Worm (Caenorhabditis elegans) whole organism, L1 larva: ENCODE data around the gene sysm-1.

ENCODE experiments used
- C16A3.4 ChIP-seq: fragments of 150-350 bp; optimal IDR thresholded peaks from 2 replicates; lab custom pipeline; 2014; ENCODE audit warnings: missing biosample characterization, missing genetic modification characterization
- F16B12.6 ChIP-seq: fragments of 150-350 bp; optimal IDR thresholded peaks from 2 replicates; lab custom pipeline; 2014; ENCODE audit warnings: missing biosample characterization, missing genetic modification characterization
- Y116A8C.19 ChIP-seq: sonication (generic microtip); optimal IDR thresholded peaks from 2 replicates; lab custom pipeline; 2016; ENCODE audit warnings: missing compliant biosample characterization, missing genetic modification characterization, borderline replicate concordance
- alr-1 ChIP-seq: fragments of 200-800 bp; sonication (Bioruptor generic); optimal IDR thresholded peaks from 2 replicates; lab custom pipeline; 2018; ENCODE audit warnings: borderline replicate concordance, mild to moderate bottlenecking, missing genetic modification characterization, missing compliant biosample characterization
- aly-2 ChIP-seq: fragments of 150-350 bp; optimal IDR thresholded peaks from 2 replicates; lab custom pipeline; 2014; ENCODE audit warnings: missing biosample characterization, missing genetic modification characterization
- blmp-1 ChIP-seq: fragments of 150-350 bp; optimal IDR thresholded peaks from 2 replicates; lab custom pipeline; 2014; ENCODE audit warnings: missing biosample characterization, missing genetic modification characterization
- ceh-90 ChIP-seq: sonication (generic microtip); optimal IDR thresholded peaks from 2 replicates; lab custom pipeline; 2016; ENCODE audit warnings: missing genetic modification characterization, missing compliant biosample characterization
- dpl-1 ChIP-seq, 3 experiments: fragments of 150-350 bp in 2 of 3; sonication (generic microtip) in 1 of 3; optimal IDR thresholded peaks; 2 replicates each; lab custom pipeline; 2014 to 2017; ENCODE audit warnings: missing biosample characterization in 3 of 3, missing genetic modification characterization in 3 of 3, missing genetic modification reagents in 3 of 3
- dsc-1 ChIP-seq: sonication (generic microtip); optimal IDR thresholded peaks from 2 replicates; lab custom pipeline; 2016; ENCODE audit warnings: mild to moderate bottlenecking, missing genetic modification characterization, missing compliant biosample characterization
- efl-1 ChIP-seq, 4 experiments: fragments of 150-350 bp; optimal IDR thresholded peaks in 3 of 4; peaks in 1 of 4; 1 replicate in 1 of 4; 2 replicates in 3 of 4; lab custom pipeline; 2014; ENCODE audit warnings: missing biosample characterization in 2 of 4, missing genetic modification characterization in 2 of 4, missing genetic modification reagents in 2 of 4
- egl-13 ChIP-seq: sonication (generic microtip); optimal IDR thresholded peaks from 2 replicates; lab custom pipeline; 2016; ENCODE audit warnings: missing genotype, missing genetic modification reagents, missing genetic modification characterization, missing compliant biosample characterization
- ets-5 ChIP-seq: fragments of 200-800 bp; sonication (Bioruptor generic); IDR thresholded peaks from 2 replicates; pipeline ENCODE4 v1.3.6; 2022; ENCODE audit warnings: missing genetic modification characterization, missing compliant biosample characterization
- fkh-10 ChIP-seq: sonication (generic microtip); optimal IDR thresholded peaks from 2 replicates; lab custom pipeline; 2017; ENCODE audit warnings: missing biosample characterization, missing genetic modification reagents, missing genetic modification characterization
- fkh-4 ChIP-seq: sonication (generic microtip); optimal IDR thresholded peaks from 2 replicates; lab custom pipeline; 2016; ENCODE audit warnings: missing compliant biosample characterization, missing genetic modification characterization, borderline replicate concordance
- fkh-8 ChIP-seq: sonication (generic microtip); optimal IDR thresholded peaks from 2 replicates; lab custom pipeline; 2016; ENCODE audit warnings: mild to moderate bottlenecking, missing genetic modification characterization, missing compliant biosample characterization
- hlh-4 ChIP-seq: sonication (generic microtip); optimal IDR thresholded peaks from 2 replicates; lab custom pipeline; 2016; ENCODE audit warnings: mild to moderate bottlenecking, missing genetic modification characterization, missing compliant biosample characterization
- hpl-2 ChIP-seq: fragments of 150-350 bp; optimal IDR thresholded peaks from 2 replicates; lab custom pipeline; 2014; ENCODE audit warnings: missing biosample characterization, missing genetic modification reagents, missing genetic modification characterization
- irx-1 ChIP-seq: sonication (generic microtip); optimal IDR thresholded peaks from 2 replicates; lab custom pipeline; 2016; ENCODE audit warnings: missing genetic modification characterization, missing compliant biosample characterization
- lin-14 ChIP-seq: fragments of 200-800 bp; sonication (Bioruptor generic); optimal IDR thresholded peaks from 2 replicates; lab custom pipeline; 2018; ENCODE audit warnings: mild to moderate bottlenecking, missing genetic modification characterization, moderate library complexity, missing compliant biosample characterization
- lin-15B ChIP-seq: fragments of 150-350 bp; sonication (generic microtip); optimal IDR thresholded peaks from 3 replicates; lab custom pipeline; 2014; ENCODE audit warnings: missing biosample characterization, missing genetic modification characterization
- lin-35 ChIP-seq, 2 experiments: fragments of 150-350 bp; optimal IDR thresholded peaks; 2 replicates each; lab custom pipeline; 2014; ENCODE audit warnings: missing biosample characterization in 2 of 2, missing genetic modification characterization in 2 of 2, missing genetic modification reagents in 2 of 2
- mab-9 ChIP-seq: fragments of 200-800 bp; sonication (Bioruptor generic); IDR thresholded peaks from 2 replicates; pipeline ENCODE4 v1.3.6; 2022; ENCODE audit warnings: missing genetic modification reagents, missing genetic modification characterization, missing compliant biosample characterization
- mef-2 ChIP-seq: fragments of 150-350 bp; optimal IDR thresholded peaks from 2 replicates; lab custom pipeline; 2014; ENCODE audit warnings: missing biosample characterization, missing genetic modification characterization
- mep-1 ChIP-seq: fragments of 150-350 bp; optimal IDR thresholded peaks from 2 replicates; lab custom pipeline; 2014; ENCODE audit warnings: missing biosample characterization, missing genetic modification characterization
- nhr-19 ChIP-seq: fragments of 200-800 bp; sonication (Bioruptor generic); conservative IDR thresholded peaks from 2 replicates; pipeline ENCODE4 v1.3.6; 2022; ENCODE audit warnings: missing genetic modification characterization, missing compliant biosample characterization
- nhr-20 ChIP-seq: sonication (generic microtip); optimal IDR thresholded peaks from 2 replicates; lab custom pipeline; 2016; ENCODE audit warnings: mild to moderate bottlenecking, missing genetic modification characterization, missing compliant biosample characterization
- nhr-237 ChIP-seq: fragments of 150-350 bp; optimal IDR thresholded peaks from 2 replicates; lab custom pipeline; 2014; ENCODE audit warnings: missing biosample characterization, missing genetic modification characterization
- nhr-47 ChIP-seq: sonication (generic microtip); optimal IDR thresholded peaks from 2 replicates; lab custom pipeline; 2016; ENCODE audit warnings: mild to moderate bottlenecking, missing genetic modification characterization, moderate library complexity, missing compliant biosample characterization
- nhr-76 ChIP-seq: sonication (generic microtip); optimal IDR thresholded peaks from 2 replicates; lab custom pipeline; 2017; ENCODE audit warnings: missing biosample characterization, missing genetic modification characterization
- nhr-77 ChIP-seq: fragments of 150-350 bp; optimal IDR thresholded peaks from 2 replicates; lab custom pipeline; 2014; ENCODE audit warnings: missing biosample characterization, missing genetic modification characterization
- nhr-85 ChIP-seq: sonication (generic microtip); peaks from one replicate; lab custom pipeline; 2016; ENCODE audit warnings: missing genetic modification characterization, inconsistent platforms, missing compliant biosample characterization
- nhr-90 ChIP-seq: sonication (generic microtip); optimal IDR thresholded peaks from 2 replicates; lab custom pipeline; 2016; ENCODE audit warnings: mild to moderate bottlenecking, missing genetic modification characterization, missing compliant biosample characterization; ENCODE audit not compliant: poor library complexity
- pag-3 ChIP-seq: sonication (generic microtip); optimal IDR thresholded peaks from 2 replicates; lab custom pipeline; 2017; ENCODE audit warnings: missing genetic modification characterization, mild to moderate bottlenecking, missing compliant biosample characterization, antibody characterized with exemption, borderline replicate concordance; ENCODE audit not compliant: insufficient read depth
- pax-3 ChIP-seq: fragments of 200-800 bp; sonication (Bioruptor generic); optimal IDR thresholded peaks from 2 replicates; lab custom pipeline; 2018; ENCODE audit warnings: mild to moderate bottlenecking, missing genetic modification characterization, moderate library complexity, missing compliant biosample characterization
- rnt-1 ChIP-seq: sonication (generic microtip); optimal IDR thresholded peaks from 2 replicates; lab custom pipeline; 2016; ENCODE audit warnings: mild to moderate bottlenecking, missing genetic modification characterization, moderate library complexity, missing compliant biosample characterization
- snpc-4 ChIP-seq: fragments of 150-350 bp; optimal IDR thresholded peaks from 2 replicates; lab custom pipeline; 2014; ENCODE audit warnings: missing biosample characterization, missing genetic modification characterization
- sox-4 ChIP-seq: sonication (generic microtip); optimal IDR thresholded peaks from 2 replicates; lab custom pipeline; 2016; ENCODE audit warnings: missing genetic modification characterization, missing compliant biosample characterization
- sptf-1 ChIP-seq: fragments of 150-350 bp; optimal IDR thresholded peaks from 2 replicates; lab custom pipeline; 2014; ENCODE audit warnings: missing biosample characterization, missing genetic modification characterization
- swsn-7 ChIP-seq: sonication (generic microtip); optimal IDR thresholded peaks from 2 replicates; lab custom pipeline; 2016; ENCODE audit warnings: missing genetic modification characterization, missing compliant biosample characterization
- unc-130 ChIP-seq: fragments of 150-350 bp; optimal IDR thresholded peaks from 2 replicates; lab custom pipeline; 2017; ENCODE audit warnings: missing biosample characterization, missing genetic modification characterization, inconsistent platforms
- unc-30 ChIP-seq: sonication (generic microtip); optimal IDR thresholded peaks from 2 replicates; lab custom pipeline; 2017; ENCODE audit warnings: missing biosample characterization, missing genetic modification characterization
- unc-98 ChIP-seq: fragments of 200-800 bp; sonication (Bioruptor generic); IDR thresholded peaks from 2 replicates; pipeline ENCODE4 v1.3.6; 2022; ENCODE audit warnings: missing genetic modification characterization, missing compliant biosample characterization
- xbp-1 ChIP-seq: sonication (generic microtip); optimal IDR thresholded peaks from 2 replicates; lab custom pipeline; 2016; ENCODE audit warnings: missing genetic modification characterization, missing compliant biosample characterization
- zag-1 ChIP-seq: fragments of 150-350 bp; optimal IDR thresholded peaks from 2 replicates; lab custom pipeline; 2014; ENCODE audit warnings: missing biosample characterization, missing genetic modification characterization
- zip-4 ChIP-seq: fragments of 200-800 bp; sonication (Bioruptor generic); optimal IDR thresholded peaks from 2 replicates; lab custom pipeline; 2018; ENCODE audit warnings: mild to moderate bottlenecking, missing genetic modification characterization, moderate library complexity, missing compliant biosample characterization

sysm-1 gene

DNA sequence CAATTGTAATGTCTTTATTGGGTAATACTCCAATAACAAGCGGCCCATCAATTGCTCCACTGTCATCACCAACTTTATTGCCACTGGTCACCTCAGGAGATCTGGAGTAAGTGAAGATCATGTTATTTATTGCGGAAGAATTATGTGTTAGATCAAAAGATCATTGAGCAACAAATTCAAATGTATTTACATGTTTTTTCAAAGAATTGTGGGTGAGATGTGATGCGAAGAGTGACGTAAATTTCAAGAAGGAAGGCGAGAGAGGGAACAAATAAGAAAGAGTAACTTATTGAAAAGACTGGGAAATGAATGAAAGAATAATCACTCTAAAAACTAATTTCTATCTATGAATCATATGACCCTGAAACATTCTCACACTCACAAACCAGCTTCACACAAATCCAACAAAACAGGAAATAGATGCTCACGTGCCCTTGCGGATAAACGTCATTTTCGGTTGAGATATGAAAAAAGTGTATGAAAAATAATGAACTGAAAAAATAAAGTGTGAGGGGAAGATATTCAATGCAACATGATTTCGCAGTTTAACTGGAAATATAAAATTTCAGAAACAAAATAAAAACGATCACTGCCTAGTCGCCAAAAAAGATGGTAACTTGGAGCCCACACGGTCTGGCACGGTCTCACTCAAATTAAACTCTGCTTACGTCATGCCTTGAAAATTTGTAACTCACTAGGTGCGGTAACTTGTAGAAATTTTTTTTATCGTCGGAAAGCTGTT, 38.0 kb upstream of the sysm-1 start (continued):
- TF ChIP-seq nhr-20 (tag; lab: Kevin White, UChicago) = no peak
- no peak for TF ChIP-seq hlh-4 (tag; lab: Kevin White, UChicago)
- peak; percentile 53 for TF ChIP-seq nhr-47 (tag; lab: Kevin White, UChicago)
- peak; percentile 42 for TF ChIP-seq dsc-1 (tag; lab: Kevin White, UChicago)

DNA sequence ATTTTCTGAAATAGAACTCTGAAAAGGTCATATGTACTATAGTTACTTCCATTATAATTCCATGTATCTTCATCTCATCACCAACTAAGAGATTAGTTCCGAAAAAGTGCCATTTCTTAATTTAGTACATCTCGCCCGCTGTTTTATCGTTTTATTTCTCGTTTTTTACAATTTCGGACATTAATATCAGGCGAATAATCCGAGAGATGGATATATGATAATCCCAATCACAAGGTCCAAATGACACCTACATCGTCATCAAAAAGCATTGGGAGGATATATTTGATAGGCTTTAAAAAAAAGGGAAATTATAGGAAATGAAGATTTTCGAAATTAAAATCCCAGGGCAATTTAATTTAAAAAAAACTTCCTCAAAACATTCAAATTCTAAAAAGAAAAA, 37.3 kb upstream of the sysm-1 start:
- TF ChIP-seq swsn-7 (tag; lab: Kevin White, UChicago) = no peak
- TF ChIP-seq alr-1 (tag; lab: Kevin White, UChicago) = no peak
- TF ChIP-seq efl-1 (optimal IDR thresholded peaks at IDR 0.05; lab: Kevin White, UChicago) = no peak
- peak in 1 of 2 experiments; percentile 51 for TF ChIP-seq efl-1 (GFP tag; optimal IDR thresholded peaks at IDR 0.05 in 1 of 2; lab: Kevin White, UChicago)
- TF ChIP-seq ets-5 = no peak
- TF ChIP-seq dsc-1 (tag; lab: Kevin White, UChicago) = peak; percentile 93
- peak; percentile 5 for TF ChIP-seq egl-13 (tag; lab: Kevin White, UChicago)
- peak; percentile 8 for TF ChIP-seq nhr-47 (tag; lab: Kevin White, UChicago)
- TF ChIP-seq fkh-8 (tag; lab: Kevin White, UChicago) = peak; percentile 56
- TF ChIP-seq fkh-10 (GFP tag; lab: Kevin White, UChicago) = no peak
- TF ChIP-seq blmp-1 (tag; lab: Kevin White, UChicago) = no peak
- peak; percentile 28 for TF ChIP-seq sox-4 (tag; lab: Kevin White, UChicago)
- TF ChIP-seq pax-3 (tag; lab: Kevin White, UChicago) = peak; percentile 40
- TF ChIP-seq lin-14 (GFP tag; lab: Kevin White, UChicago) = no peak
- TF ChIP-seq C16A3.4 (tag; lab: Kevin White, UChicago) = no peak
- TF ChIP-seq, all 84 proteins: peak for 7

DNA sequence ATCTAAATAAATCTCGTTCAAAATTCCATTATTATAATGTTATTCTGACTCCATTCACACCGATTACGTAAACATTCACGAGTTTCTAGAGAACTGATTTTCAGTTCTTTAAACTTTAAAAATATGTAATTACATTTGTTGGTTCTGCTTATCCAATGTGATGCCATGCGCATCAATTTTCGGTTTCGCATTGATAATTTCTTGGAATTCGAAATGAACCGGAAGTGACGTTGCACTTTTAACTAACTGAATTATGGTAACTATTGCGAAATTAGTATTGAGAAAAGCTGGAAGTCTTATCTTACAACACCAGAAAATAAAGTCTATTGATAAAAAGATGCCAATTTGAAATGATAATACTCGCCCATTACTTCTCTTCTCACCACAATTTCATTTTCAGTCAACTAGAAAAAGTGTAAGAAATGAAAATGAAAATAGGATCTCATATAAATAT, 34.8 kb upstream of the sysm-1 start:
- TF ChIP-seq unc-130 (tag; lab: Kevin White, UChicago) (no peak), lin-35 (GFP tag; optimal IDR thresholded peaks at IDR 0.05; lab: Kevin White, UChicago) (peak in 1 of 2 experiments; percentile 32), rnt-1 (tag; lab: Kevin White, UChicago) (no peak), sptf-1 (tag; lab: Kevin White, UChicago) (no peak), Y116A8C.19 (tag; lab: Kevin White, UChicago) (no peak), zip-4 (GFP tag; lab: Kevin White, UChicago) (peak; percentile 60), ceh-90 (tag; lab: Kevin White, UChicago) (peak; percentile 19), fkh-4 (tag; lab: Kevin White, UChicago) (no peak), pag-3 (tag; lab: Kevin White, UChicago) (no peak), unc-98 (GFP tag; lab: Robert Waterston, UW) (no peak), fkh-8 (tag; lab: Kevin White, UChicago) (peak; percentile 92), lin-15B (tag; lab: Kevin White, UChicago) (no peak), nhr-237 (no peak), nhr-19 (GFP tag; lab: Robert Waterston, UW) (peak; percentile 15; the same call in 1 of the 2 replicates), irx-1 (no peak), snpc-4 (tag; lab: Kevin White, UChicago) (no peak), xbp-1 (tag; lab: Kevin White, UChicago) (peak; percentile 18), hpl-2 (no peak), unc-30 (tag; lab: Kevin White, UChicago) (no peak), mab-9 (GFP tag; lab: Robert Waterston, UW) (no peak), mef-2 (tag; lab: Kevin White, UChicago) (no peak), alr-1 (tag; lab: Kevin White, UChicago) (no peak), zag-1 (tag; lab: Kevin White, UChicago) (no peak), nhr-90 (no peak), mep-1 (tag; lab: Kevin White, UChicago) (peak; percentile 9), efl-1 (optimal IDR thresholded peaks at IDR 0.05; lab: Kevin White, UChicago) (no peak), efl-1 (GFP tag; optimal IDR thresholded peaks at IDR 0.05 in 1 of 2; lab: Kevin White, UChicago) (peak in 1 of 2 experiments; percentile 40), nhr-77 (tag; lab: Kevin White, UChicago) (no peak), nhr-47 (tag; lab: Kevin White, UChicago) (peak; percentile 82), nhr-76 (tag; lab: Kevin White, UChicago) (no peak), dpl-1 (GFP tag; optimal IDR thresholded peaks at IDR 0.05; lab: Kevin White, UChicago) (no peak), fkh-10 (GFP tag; lab: Kevin White, UChicago) (peak; percentile 14), F16B12.6 (tag; lab: Kevin White, UChicago) (no peak), aly-2 (tag; lab: Kevin White, UChicago) (no peak), sox-4 (tag; lab: Kevin White, UChicago) (peak; percentile 96), nhr-85 (tag; lab: Kevin White, UChicago) (no peak)
